Fruit fly (Drosophila melanogaster) whole organism, prepupa: ENCODE data around the gene Atg1.

Experiments
- Blimp-1 ChIP-seq: fragments of 200-800 bp; sonication (Bioruptor generic); optimal IDR thresholded peaks from 3 replicates; lab custom pipeline; 2017; ENCODE audit warnings: missing biosample characterization, missing genetic modification characterization, mild to moderate bottlenecking, moderate library complexity, missing genetic modification reagents
- CG10631 ChIP-seq: fragments of 200-800 bp; sonication (Bioruptor generic); optimal IDR thresholded peaks from 2 replicates; lab custom pipeline; 2016; ENCODE audit warnings: missing biosample characterization, missing genetic modification characterization
- CG10669 ChIP-seq: fragments of 200-800 bp; sonication (Bioruptor generic); optimal IDR thresholded peaks from 3 replicates; lab custom pipeline; 2018; ENCODE audit warnings: missing biosample characterization, mild to moderate bottlenecking, missing genetic modification characterization, moderate library complexity
- CG11294 ChIP-seq: fragments of 200-800 bp; sonication (Bioruptor generic); IDR thresholded peaks from 2 replicates; pipeline ENCODE4 v1.3.6; 2022; ENCODE audit warnings: missing biosample characterization, missing genetic modification characterization
- CG11762 ChIP-seq: fragments of 200-800 bp; sonication (Bioruptor generic); optimal IDR thresholded peaks from 3 replicates; lab custom pipeline; 2016; ENCODE audit warnings: missing biosample characterization, missing genetic modification characterization; ENCODE audit not compliant: insufficient read depth
- CG11902 ChIP-seq: fragments of 200-800 bp; sonication (Bioruptor generic); optimal IDR thresholded peaks from 3 replicates; lab custom pipeline; 2016; ENCODE audit warnings: missing biosample characterization, missing genetic modification characterization
- CG1621 ChIP-seq: fragments of 200-800 bp; sonication (Bioruptor generic); optimal IDR thresholded peaks from 3 replicates; lab custom pipeline; 2018; ENCODE audit warnings: missing biosample characterization, mild to moderate bottlenecking, missing genetic modification characterization
- CG16779 ChIP-seq: fragments of 200-800 bp; sonication (Bioruptor generic); optimal IDR thresholded peaks from 3 replicates; lab custom pipeline; 2017; ENCODE audit warnings: missing biosample characterization, mild to moderate bottlenecking, missing genetic modification characterization
- CG3032 ChIP-seq: fragments of 200-800 bp; optimal IDR thresholded peaks from 2 replicates; lab custom pipeline; 2019; ENCODE audit warnings: missing biosample characterization, mild to moderate bottlenecking, missing genetic modification characterization, moderate library complexity
- CG31627 ChIP-seq: fragments of 200-800 bp; sonication (Bioruptor generic); optimal IDR thresholded peaks from 3 replicates; lab custom pipeline; 2016; ENCODE audit warnings: missing biosample characterization, missing genetic modification characterization
- CG32006 ChIP-seq: fragments of 200-800 bp; sonication (Bioruptor generic); optimal IDR thresholded peaks from 3 replicates; lab custom pipeline; 2017; ENCODE audit warnings: missing biosample characterization, mild to moderate bottlenecking, missing genetic modification characterization
- CG34406 ChIP-seq: fragments of 200-800 bp; sonication (Bioruptor generic); optimal IDR thresholded peaks from 3 replicates; lab custom pipeline; 2016; ENCODE audit warnings: missing biosample characterization, missing genetic modification characterization
- CG3919 ChIP-seq: fragments of 200-800 bp; sonication (Bioruptor generic); optimal IDR thresholded peaks from 3 replicates; lab custom pipeline; 2016; ENCODE audit warnings: missing biosample characterization, missing genetic modification characterization
- CG6163 ChIP-seq: fragments of 200-800 bp; sonication (Bioruptor generic); IDR thresholded peaks from 3 replicates; pipeline ENCODE4 v1.3.6; 2022; ENCODE audit warnings: missing biosample characterization, missing genetic modification characterization
- CG6276 ChIP-seq: fragments of 200-800 bp; sonication (Bioruptor generic); optimal IDR thresholded peaks from 2 replicates; lab custom pipeline; 2017; ENCODE audit warnings: missing biosample characterization, mild to moderate bottlenecking, missing genetic modification characterization
- CG6808 ChIP-seq: fragments of 200-800 bp; sonication (Bioruptor generic); optimal IDR thresholded peaks from 3 replicates; lab custom pipeline; 2017; ENCODE audit warnings: missing biosample characterization, missing genetic modification characterization, mild to moderate bottlenecking, moderate library complexity, missing genetic modification reagents
- CG6854 ChIP-seq: fragments of 200-800 bp; sonication (Bioruptor generic); optimal IDR thresholded peaks from 2 replicates; lab custom pipeline; 2017; ENCODE audit warnings: missing biosample characterization, mild to moderate bottlenecking, missing genetic modification characterization
- CG7368 ChIP-seq: fragments of 200-800 bp; sonication (Bioruptor generic); optimal IDR thresholded peaks from 3 replicates; lab custom pipeline; 2016; ENCODE audit warnings: missing biosample characterization, missing genetic modification characterization
- CG8119 ChIP-seq: fragments of 200-800 bp; sonication (Bioruptor generic); IDR thresholded peaks from 3 replicates; pipeline ENCODE4 v1.3.6; 2022; ENCODE audit warnings: missing biosample characterization, missing genetic modification characterization
- CG8319 ChIP-seq: fragments of 200-800 bp; sonication (Bioruptor generic); optimal IDR thresholded peaks from 3 replicates; lab custom pipeline; 2016; ENCODE audit warnings: missing biosample characterization, missing genetic modification characterization
- CG8632 ChIP-seq: fragments of 200-800 bp; sonication (Bioruptor generic); optimal IDR thresholded peaks from 3 replicates; lab custom pipeline; 2016; ENCODE audit warnings: missing biosample characterization, missing genetic modification characterization
- CG9139 ChIP-seq: fragments of 200-800 bp; sonication (Bioruptor generic); optimal IDR thresholded peaks from 3 replicates; lab custom pipeline; 2017; ENCODE audit warnings: missing biosample characterization, mild to moderate bottlenecking, missing genetic modification characterization
- Eip75B ChIP-seq: fragments of 200-800 bp; sonication (Bioruptor generic); optimal IDR thresholded peaks from 3 replicates; lab custom pipeline; 2016; ENCODE audit warnings: missing biosample characterization, missing genetic modification characterization
- Eip78C ChIP-seq: fragments of 200-800 bp; sonication (Bioruptor generic); peaks from one replicate; lab custom pipeline; 2016; ENCODE audit warnings: missing biosample characterization, missing genetic modification characterization
- Eip93F ChIP-seq: fragments of 200-800 bp; sonication (Bioruptor generic); optimal IDR thresholded peaks from 2 replicates; lab custom pipeline; 2016; ENCODE audit warnings: missing biosample characterization, mild to moderate bottlenecking, missing genetic modification characterization
- Ets21C ChIP-seq: fragments of 200-800 bp; sonication (Bioruptor generic); optimal IDR thresholded peaks from 3 replicates; lab custom pipeline; 2016; ENCODE audit warnings: missing biosample characterization, missing genetic modification characterization
- Gug ChIP-seq: fragments of 200-800 bp; sonication (Bioruptor generic); IDR thresholded peaks from 2 replicates; pipeline ENCODE4 v1.3.6; 2022; ENCODE audit warnings: missing biosample characterization, missing genetic modification characterization
- Hr38 ChIP-seq: sonication (Bioruptor generic); optimal IDR thresholded peaks from 2 replicates; lab custom pipeline; 2016; ENCODE audit warnings: missing biosample characterization, missing genetic modification characterization
- Hr39 ChIP-seq: fragments of 200-800 bp; sonication (Bioruptor generic); optimal IDR thresholded peaks from 2 replicates; lab custom pipeline; 2016; ENCODE audit warnings: missing biosample characterization, missing genetic modification characterization
- Lpt ChIP-seq: fragments of 200-800 bp; sonication (Bioruptor generic); optimal IDR thresholded peaks from 3 replicates; lab custom pipeline; 2016; ENCODE audit warnings: missing biosample characterization, missing genetic modification characterization
- Met ChIP-seq: fragments of 200-800 bp; sonication (Bioruptor generic); optimal IDR thresholded peaks from 3 replicates; lab custom pipeline; 2016; ENCODE audit warnings: missing biosample characterization, missing genetic modification characterization
- OdsH ChIP-seq: fragments of 200-800 bp; sonication (Bioruptor generic); optimal IDR thresholded peaks from 3 replicates; lab custom pipeline; 2016; ENCODE audit warnings: missing biosample characterization, missing genetic modification characterization
- Sox102F ChIP-seq: fragments of 200-800 bp; sonication (Bioruptor generic); optimal IDR thresholded peaks from 2 replicates; lab custom pipeline; 2016; ENCODE audit warnings: missing biosample characterization, mild to moderate bottlenecking, missing genetic modification characterization
- Sox15 ChIP-seq: fragments of 200-800 bp; sonication (Bioruptor generic); optimal IDR thresholded peaks from 3 replicates; lab custom pipeline; 2016; ENCODE audit warnings: missing biosample characterization, missing genetic modification characterization
- acj6 ChIP-seq: fragments of 200-800 bp; sonication (Bioruptor generic); optimal IDR thresholded peaks from 3 replicates; lab custom pipeline; 2016; ENCODE audit warnings: missing biosample characterization, missing genetic modification characterization
- cyc ChIP-seq: fragments of 200-800 bp; sonication (Bioruptor generic); optimal IDR thresholded peaks from 3 replicates; lab custom pipeline; 2016; ENCODE audit warnings: missing biosample characterization, missing genetic modification characterization
- dac ChIP-seq: fragments of 200-800 bp; sonication (Bioruptor generic); optimal IDR thresholded peaks from 2 replicates; lab custom pipeline; 2017; ENCODE audit warnings: missing biosample characterization, mild to moderate bottlenecking, missing genetic modification characterization
- dsx ChIP-seq: fragments of 200-800 bp; optimal IDR thresholded peaks from 3 replicates; lab custom pipeline; 2019; ENCODE audit warnings: missing biosample characterization, mild to moderate bottlenecking, missing genetic modification characterization, moderate library complexity; ENCODE audit not compliant: poor library complexity, severe bottlenecking
- eg ChIP-seq: fragments of 200-800 bp; sonication (Bioruptor generic); IDR thresholded peaks from 3 replicates; pipeline ENCODE4 v1.3.6; 2022; ENCODE audit warnings: missing biosample characterization, missing genetic modification characterization
- esn ChIP-seq: fragments of 200-800 bp; sonication (Bioruptor generic); optimal IDR thresholded peaks from 2 replicates; lab custom pipeline; 2016; ENCODE audit warnings: missing biosample characterization, mild to moderate bottlenecking, missing genetic modification characterization, moderate library complexity
- fd59A ChIP-seq: fragments of 200-800 bp; sonication (Bioruptor generic); optimal IDR thresholded peaks from 2 replicates; lab custom pipeline; 2017; ENCODE audit warnings: missing biosample characterization, mild to moderate bottlenecking, missing genetic modification characterization, missing genetic modification reagents
- fd85E ChIP-seq: fragments of 200-800 bp; sonication (Bioruptor generic); optimal IDR thresholded peaks from 3 replicates; lab custom pipeline; 2016; ENCODE audit warnings: missing biosample characterization, missing genetic modification characterization
- fkh ChIP-seq: fragments of 200-800 bp; sonication (Bioruptor generic); optimal IDR thresholded peaks from 3 replicates; lab custom pipeline; 2017; ENCODE audit warnings: missing biosample characterization, mild to moderate bottlenecking, missing genetic modification characterization, moderate library complexity
- lz ChIP-seq: fragments of 200-800 bp; sonication (Bioruptor generic); optimal IDR thresholded peaks from 3 replicates; lab custom pipeline; 2016; ENCODE audit warnings: missing biosample characterization, missing genetic modification characterization
- net ChIP-seq: fragments of 200-800 bp; sonication (Bioruptor generic); optimal IDR thresholded peaks from 3 replicates; lab custom pipeline; 2016; ENCODE audit warnings: missing biosample characterization, missing genetic modification characterization
- pdm3 ChIP-seq: fragments of 200-800 bp; sonication (Bioruptor generic); optimal IDR thresholded peaks from 3 replicates; lab custom pipeline; 2016; ENCODE audit warnings: missing biosample characterization, missing genetic modification characterization
- salr ChIP-seq, 2 experiments: fragments of 200-800 bp; sonication (Bioruptor generic); optimal IDR thresholded peaks; 3 replicates each; lab custom pipeline; 2016 to 2018; ENCODE audit warnings: missing biosample characterization in 2 of 2, missing genetic modification characterization in 2 of 2, mild to moderate bottlenecking in 1 of 2
- spab ChIP-seq: fragments of 200-800 bp; sonication (Bioruptor generic); optimal IDR thresholded peaks from 2 replicates; lab custom pipeline; 2017; ENCODE audit warnings: missing biosample characterization, mild to moderate bottlenecking, missing genetic modification characterization, missing genetic modification reagents
- ss ChIP-seq, 2 experiments: fragments of 200-800 bp; sonication (Bioruptor generic); optimal IDR thresholded peaks; 2 replicates in 1 of 2; 3 replicates in 1 of 2; lab custom pipeline; 2017 to 2018; ENCODE audit warnings: mild to moderate bottlenecking in 2 of 2, missing biosample characterization in 2 of 2, missing genetic modification characterization in 2 of 2, moderate library complexity in 1 of 2
- svp ChIP-seq: fragments of 200-800 bp; sonication (Bioruptor generic); peaks from one replicate; lab custom pipeline; 2016; ENCODE audit warnings: missing biosample characterization, missing genetic modification characterization

Gene Atg1

DNA sequence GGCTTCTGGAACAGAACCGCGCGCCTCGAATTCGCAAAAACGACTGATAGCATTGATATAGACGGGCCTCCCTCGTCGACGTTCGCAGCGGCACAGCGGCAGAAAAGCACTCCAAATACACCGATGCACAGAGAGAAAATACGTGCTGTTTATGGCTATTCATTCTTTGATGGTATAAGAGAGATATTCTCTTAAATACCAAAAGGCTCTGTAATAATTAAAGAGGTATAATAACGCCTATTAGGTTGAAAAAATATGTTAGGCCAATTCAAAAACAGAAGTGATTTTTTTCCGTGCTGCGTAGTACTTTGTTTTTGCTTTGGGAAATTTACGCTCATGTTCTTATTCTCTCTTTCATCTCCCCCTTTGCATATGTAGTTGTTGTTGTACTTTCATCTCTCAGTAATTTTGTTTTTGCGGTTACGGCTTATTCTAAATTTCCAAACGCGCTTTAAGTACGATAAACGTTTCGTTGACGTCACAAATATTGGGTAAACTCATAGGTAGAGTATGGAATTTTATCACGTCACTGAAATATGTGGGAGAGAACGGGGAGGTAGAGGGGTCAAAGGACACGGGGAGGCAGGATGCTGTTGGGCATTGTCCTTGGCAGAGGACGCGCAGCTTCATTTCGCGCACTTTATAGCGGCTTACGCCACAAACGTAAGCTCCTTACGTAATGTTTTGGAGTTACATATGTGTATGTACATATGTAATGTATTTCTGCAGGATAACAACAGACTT, 38.3 kb upstream of the Atg1 start, which contains the start of gene nebu:
Gene nebu, minus strand, starts transcription at position 51 of the 744 bp plus-strand sequence.
- TF ChIP-seq Ets21C (GFP tag; lab: Kevin White, UChicago) = peak; percentile 99
- TF ChIP-seq CG3919 (GFP tag; lab: Kevin White, UChicago) = peak; percentile 99
- peak; percentile 97 for TF ChIP-seq Eip93F
- TF ChIP-seq CG32006 = peak; percentile 97
- peak; percentile 99 for TF ChIP-seq CG6163 (GFP tag; lab: Robert Waterston, UW)
- peak; percentile 96 for TF ChIP-seq fd59A (GFP tag; lab: Kevin White, UChicago)
- peak; percentile 98 for TF ChIP-seq CG8632
- TF ChIP-seq CG8119 (GFP tag; lab: Robert Waterston, UW) = peak; percentile 97
- peak; percentile 93 for TF ChIP-seq CG6276 (GFP tag; lab: Kevin White, UChicago)
- peak; percentile 99 for TF ChIP-seq net (GFP tag; lab: Kevin White, UChicago)
- peak; percentile 96 for TF ChIP-seq spab (GFP tag; lab: Kevin White, UChicago)
- peak; percentile 99 for TF ChIP-seq OdsH
- peak; percentile 90 for TF ChIP-seq dac
- TF ChIP-seq Met (GFP tag; lab: Kevin White, UChicago) = peak; percentile 99
- peak; percentile 98 for TF ChIP-seq CG10631 (GFP tag; lab: Kevin White, UChicago)
- peak; percentile 98 for TF ChIP-seq CG11762
- peak; percentile 96 for TF ChIP-seq fd85E
- TF ChIP-seq CG6854 (GFP tag; lab: Kevin White, UChicago) = peak; percentile 98
- peak; percentile 95 to 97 for TF ChIP-seq ss (GFP tag; optimal IDR thresholded peaks at IDR 0.05; lab: Kevin White, UChicago)
- peak; percentile 95 to 96 for TF ChIP-seq salr (GFP tag; optimal IDR thresholded peaks at IDR 0.05; lab: Kevin White, UChicago)
- TF ChIP-seq Blimp-1 (GFP tag; lab: Kevin White, UChicago) = peak; percentile 95
- peak; percentile 98 for TF ChIP-seq Sox15 (GFP tag; lab: Kevin White, UChicago)
- peak; percentile 93 for TF ChIP-seq CG16779
- TF ChIP-seq CG11294 (GFP tag; lab: Robert Waterston, UW) = peak; percentile 97
- TF ChIP-seq svp (GFP tag; lab: Kevin White, UChicago) = peak; percentile 100
- peak; percentile 98 for TF ChIP-seq CG11902 (GFP tag; lab: Kevin White, UChicago)
- TF ChIP-seq CG9139 (GFP tag; lab: Kevin White, UChicago) = peak; percentile 91
- peak; percentile 99 for TF ChIP-seq lz (GFP tag; lab: Kevin White, UChicago)
- peak; percentile 97 for TF ChIP-seq Gug (GFP tag; lab: Robert Waterston, UW)
- peak; percentile 96 for TF ChIP-seq CG3032 (tag; lab: Kevin White, UChicago)
- TF ChIP-seq CG31627 = peak; percentile 99
- peak; percentile 61 for TF ChIP-seq Hr38
- peak; percentile 100 for TF ChIP-seq Eip78C (GFP tag; lab: Kevin White, UChicago)
- TF ChIP-seq acj6 (GFP tag; lab: Kevin White, UChicago) = peak; percentile 99
- peak; percentile 98 for TF ChIP-seq pdm3 (GFP tag; lab: Kevin White, UChicago)
- TF ChIP-seq CG1621 = peak; percentile 97
- TF ChIP-seq CG34406 (GFP tag; lab: Kevin White, UChicago) = peak; percentile 99
- peak; percentile 99 for TF ChIP-seq Hr39
- TF ChIP-seq fkh (GFP tag; lab: Kevin White, UChicago) = peak; percentile 81
- peak; percentile 97 for TF ChIP-seq CG10669 (GFP tag; lab: Kevin White, UChicago)
- TF ChIP-seq esn (GFP tag; lab: Kevin White, UChicago) = peak; percentile 99
- TF ChIP-seq Eip75B (GFP tag; lab: Kevin White, UChicago) = peak; percentile 99
- TF ChIP-seq Lpt = peak; percentile 96
- peak; percentile 98 for TF ChIP-seq dsx (GFP tag; lab: Kevin White, UChicago)
- peak; percentile 99 for TF ChIP-seq cyc (GFP tag; lab: Kevin White, UChicago)
- peak; percentile 95 for TF ChIP-seq CG6808 (GFP tag; lab: Kevin White, UChicago)
- peak; percentile 98 for TF ChIP-seq eg (GFP tag; lab: Robert Waterston, UW)
- peak; percentile 98 for TF ChIP-seq CG8319 (GFP tag; lab: Kevin White, UChicago)
- peak; percentile 98 for TF ChIP-seq CG7368 (GFP tag; lab: Kevin White, UChicago)
- peak; percentile 99 for TF ChIP-seq Sox102F (GFP tag; lab: Kevin White, UChicago)
